Fruit fly (Drosophila melanogaster) whole organism: Measurements from ENCODE around the gene CG3226.
A peak's percentile ranks its signal among the peaks of the same experiment; 100 is the strongest.

ENCODE experiments used
- CG8478 ChIP-seq: fragments of >200 bp; optimal IDR thresholded peaks from 2 replicates; lab custom pipeline; 2018; ENCODE audit warnings: inconsistent platforms
- Dll ChIP-seq: fragments of >200 bp; optimal IDR thresholded peaks from 2 replicates; lab custom pipeline; 2017
- EcR ChIP-seq, 2 experiments: fragments of >200 bp; optimal IDR thresholded peaks; 2 replicates each; lab custom pipeline; 2017; ENCODE audit warnings: missing biosample characterization in 2 of 2, missing genetic modification characterization in 2 of 2, missing genetic modification reagents in 2 of 2
- pan ChIP-seq: fragments of >200 bp; optimal IDR thresholded peaks from 2 replicates; lab custom pipeline; 2017
- psq ChIP-seq: fragments of >200 bp; optimal IDR thresholded peaks from 2 replicates; lab custom pipeline; 2017
- usp ChIP-seq: fragments of >200 bp; optimal IDR thresholded peaks from 2 replicates; lab custom pipeline; 2017; ENCODE audit warnings: missing biosample characterization, missing genetic modification characterization, mixed read lengths

The CG3226 gene

dm6 chrX:6688620-6689400 lies 34.8 kb upstream of the CG3226 start, which contains the start of gene CG3184:
TSS of gene CG3184 (minus strand) at chrX:6688774.
- no peak for TF ChIP-seq EcR (GFP tag; optimal IDR thresholded peaks at IDR 0.05; lab: Kevin White, UChicago)
- TF ChIP-seq pan (lab: Kevin White, UChicago) = no peak
- no peak for TF ChIP-seq CG8478 (lab: Kevin White, UChicago)
- TF ChIP-seq psq (lab: Kevin White, UChicago) = no peak
- TF ChIP-seq usp (GFP tag; lab: Kevin White, UChicago) = no peak
- no peak for TF ChIP-seq Dll (lab: Kevin White, UChicago)

dm6 chrX:6687267-6687666 lies 33.2 kb upstream of the CG3226 start, which contains the start of gene CG44303:
TSS of gene CG44303 (minus strand) at chrX:6687420.
- TF ChIP-seq Dll (lab: Kevin White, UChicago) (no peak), psq (lab: Kevin White, UChicago) (no peak), EcR (GFP tag; optimal IDR thresholded peaks at IDR 0.05; lab: Kevin White, UChicago) (no peak), CG8478 (lab: Kevin White, UChicago) (no peak), usp (GFP tag; lab: Kevin White, UChicago) (no peak), pan (lab: Kevin White, UChicago) (no peak)

- no peak for TF ChIP-seq pan (lab: Kevin White, UChicago)
- no peak for TF ChIP-seq psq (lab: Kevin White, UChicago)
- TF ChIP-seq CG8478 (lab: Kevin White, UChicago) = no peak
- no peak for TF ChIP-seq usp (GFP tag; lab: Kevin White, UChicago)
- no peak for TF ChIP-seq Dll (lab: Kevin White, UChicago)
- TF ChIP-seq EcR (GFP tag; optimal IDR thresholded peaks at IDR 0.05; lab: Kevin White, UChicago) = no peak
These were observed 29.8 kb upstream of the CG3226 start, which contains the start of gene Pink1 for dm6 chrX:6683635-6684499. TSS of gene Pink1 (plus strand) at chrX:6683798.

dm6 chrX:6681467-6681866 lies 27.4 kb upstream of the CG3226 start, which contains the start of gene Fum2:
TSS of gene Fum2 (plus strand) at chrX:6681767.
- TF ChIP-seq psq (lab: Kevin White, UChicago) = no peak
- no peak for TF ChIP-seq CG8478 (lab: Kevin White, UChicago)
- no peak for TF ChIP-seq usp (GFP tag; lab: Kevin White, UChicago)
- no peak for TF ChIP-seq Dll (lab: Kevin White, UChicago)
- TF ChIP-seq EcR (GFP tag; optimal IDR thresholded peaks at IDR 0.05; lab: Kevin White, UChicago) = no peak
- no peak for TF ChIP-seq pan (lab: Kevin White, UChicago)

- TF ChIP-seq pan (lab: Kevin White, UChicago) = no peak
- TF ChIP-seq Dll (lab: Kevin White, UChicago) = peak; percentile 16
These were observed 25.4 kb upstream of the CG3226 start for dm6 chrX:6679502-6679810.

- TF ChIP-seq EcR (GFP tag; optimal IDR thresholded peaks at IDR 0.05; lab: Kevin White, UChicago) (no peak), CG8478 (lab: Kevin White, UChicago) (no peak), usp (GFP tag; lab: Kevin White, UChicago) (no peak), pan (lab: Kevin White, UChicago) (no peak), psq (lab: Kevin White, UChicago) (no peak), Dll (lab: Kevin White, UChicago) (no peak)
These were observed 24.8 kb upstream of the CG3226 start, which contains the start of gene ND-ASHI for dm6 chrX:6678635-6679501. TSS of gene ND-ASHI (minus strand) at chrX:6679118.

- TF ChIP-seq usp (GFP tag; lab: Kevin White, UChicago) = no peak
- TF ChIP-seq Dll (lab: Kevin White, UChicago) = no peak
- no peak for TF ChIP-seq EcR (GFP tag; optimal IDR thresholded peaks at IDR 0.05; lab: Kevin White, UChicago)
- no peak for TF ChIP-seq psq (lab: Kevin White, UChicago)
- TF ChIP-seq pan (lab: Kevin White, UChicago) = no peak
- no peak for TF ChIP-seq CG8478 (lab: Kevin White, UChicago)
These were observed 23.9 kb upstream of the CG3226 start, which contains the start of gene Fum1 for dm6 chrX:6677826-6678489. TSS of gene Fum1 (plus strand) at chrX:6678424.

- TF ChIP-seq CG8478 (lab: Kevin White, UChicago) = no peak
- TF ChIP-seq pan (lab: Kevin White, UChicago) = no peak
- TF ChIP-seq psq (lab: Kevin White, UChicago) = no peak
- no peak for TF ChIP-seq Dll (lab: Kevin White, UChicago)
- TF ChIP-seq usp (GFP tag; lab: Kevin White, UChicago) = no peak
- TF ChIP-seq EcR (GFP tag; optimal IDR thresholded peaks at IDR 0.05; lab: Kevin White, UChicago) = no peak
These were observed 19.8 kb upstream of the CG3226 start, which contains the start of the genes CG3198 and Mcm6 for dm6 chrX:6673637-6674487. TSS of gene CG3198 (minus strand) at chrX:6673973. TSS of gene Mcm6 (plus strand) at chrX:6674387.

- no peak for TF ChIP-seq psq (lab: Kevin White, UChicago)
These were observed 9.9 kb upstream of the CG3226 start for dm6 chrX:6663976-6664375.
